Worm (Caenorhabditis elegans): ENCODE data around the gene Y45F10B.8.
"Not testable (repeated sequence)": the region's sequence is repeated elsewhere in the genome, so short reads cannot be mapped to it uniquely, and the experiment has no call there.

Gene Y45F10B.8

ce11 chrIV:13582909-13583308 is 4.8 kb upstream of the Y45F10B.8 start, which contains the start of gene sru-12:
sru-12 (plus strand) TSS chrIV:13583209.
- TF ChIP-seq W03F9.2 (tag; optimal IDR thresholded peaks at IDR 0.05) (no peak), him-1 (tag; optimal IDR thresholded peaks at IDR 0.05) (no peak), dao-5 (tag; optimal IDR thresholded peaks at IDR 0.05) (no peak)

ce11 chrIV:13578953-13579352 is 879 bp upstream of the Y45F10B.8 start, which contains the start of gene sru-16:
sru-16 (plus strand) TSS chrIV:13579253.
- TF ChIP-seq dao-5, W03F9.2, him-1 (tag; optimal IDR thresholded peaks at IDR 0.05): not testable (repeated sequence)

DNA sequence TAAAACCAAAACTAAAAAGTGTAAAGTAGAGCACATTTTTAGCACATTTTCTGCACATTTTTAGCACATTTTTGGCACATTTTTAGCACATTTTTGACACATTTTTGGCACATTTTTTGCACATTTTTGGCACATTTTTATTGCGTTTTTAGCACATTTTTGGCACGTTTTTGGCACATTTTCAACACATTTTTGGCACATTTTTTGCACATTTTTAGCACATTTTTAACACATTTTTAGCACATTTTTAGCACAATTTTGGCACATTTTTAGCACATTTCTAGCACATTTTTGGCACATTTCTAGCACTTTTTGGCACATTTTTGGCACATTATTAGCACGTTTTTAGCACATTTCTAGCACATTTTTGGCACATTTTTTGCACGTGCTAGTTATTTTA is 2.4 kb downstream of the Y45F10B.8 start:
- no peak for TF ChIP-seq W03F9.2 (tag; optimal IDR thresholded peaks at IDR 0.05)
- TF ChIP-seq dao-5 (tag; optimal IDR thresholded peaks at IDR 0.05) = no peak
- no peak for TF ChIP-seq him-1 (tag; optimal IDR thresholded peaks at IDR 0.05)

ce11 chrIV:13574733-13575132 is 3.3 kb downstream of the Y45F10B.8 start, which contains the start of gene srd-10:
srd-10 (plus strand) TSS chrIV:13575033.
- TF ChIP-seq him-1 (tag; optimal IDR thresholded peaks at IDR 0.05) = no peak
- TF ChIP-seq W03F9.2 (tag; optimal IDR thresholded peaks at IDR 0.05) = no peak
- TF ChIP-seq dao-5 (tag; optimal IDR thresholded peaks at IDR 0.05) = no peak

DNA sequence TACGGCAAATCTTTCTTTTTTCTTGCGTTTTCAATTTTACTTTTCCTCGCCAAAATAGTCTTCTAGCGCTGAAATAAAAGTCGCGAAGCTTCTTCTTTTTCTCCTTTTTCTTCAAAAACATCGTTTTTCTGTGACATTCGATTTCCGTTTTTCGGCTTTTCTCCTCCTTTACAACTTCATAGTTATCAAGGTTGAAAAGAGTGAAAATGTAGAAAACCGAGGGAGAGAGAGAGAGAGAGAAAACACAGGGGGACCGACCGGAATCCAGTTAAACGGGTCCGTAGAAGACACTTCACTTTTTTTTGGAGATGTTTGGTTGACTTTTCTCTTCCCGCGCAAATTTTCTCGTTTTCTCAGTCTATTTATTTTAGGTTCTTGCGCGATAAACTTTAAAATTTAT is 13.8 kb downstream of the Y45F10B.8 start:
- no peak for TF ChIP-seq W03F9.2 (tag; optimal IDR thresholded peaks at IDR 0.05)
- TF ChIP-seq dao-5 (tag; optimal IDR thresholded peaks at IDR 0.05) = no peak
- no peak for TF ChIP-seq him-1 (tag; optimal IDR thresholded peaks at IDR 0.05)

ce11 chrIV:13561629-13562028 is 16.4 kb downstream of the Y45F10B.8 start, which contains the start of the genes Y45F10B.13 and qui-1:
Y45F10B.13 (minus strand) TSS chrIV:13561729.
qui-1 (plus strand) TSS chrIV:13561861.
- no peak for TF ChIP-seq him-1 (tag; optimal IDR thresholded peaks at IDR 0.05)
- no peak for TF ChIP-seq dao-5 (tag; optimal IDR thresholded peaks at IDR 0.05)
- no peak for TF ChIP-seq W03F9.2 (tag; optimal IDR thresholded peaks at IDR 0.05)

DNA sequence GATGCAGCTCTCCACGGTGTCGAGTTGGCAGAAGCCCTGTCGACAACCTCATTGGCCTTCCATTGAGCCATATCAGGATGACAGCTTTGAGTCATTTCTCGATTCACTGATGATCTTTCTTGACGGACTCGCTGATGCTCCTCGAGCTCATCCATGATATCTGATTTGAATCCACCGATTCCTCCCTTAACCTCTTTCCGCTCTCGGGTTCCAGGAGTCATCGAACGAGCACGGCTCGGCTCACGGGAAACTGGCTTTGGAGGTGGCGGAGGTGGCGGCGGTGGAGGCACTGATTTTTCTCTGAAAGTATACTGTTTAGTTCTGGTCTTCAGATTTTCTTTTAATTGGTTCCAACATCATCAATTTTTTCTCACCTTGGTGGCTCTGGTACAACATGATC is 19.1 kb downstream of the Y45F10B.8 start:
- TF ChIP-seq him-1 (tag; optimal IDR thresholded peaks at IDR 0.05) (no peak), dao-5 (tag; optimal IDR thresholded peaks at IDR 0.05) (no peak), W03F9.2 (tag; optimal IDR thresholded peaks at IDR 0.05) (no peak)

ce11 chrIV:13557393-13557792 is 20.7 kb downstream of the Y45F10B.8 start:
- TF ChIP-seq dao-5 (tag; optimal IDR thresholded peaks at IDR 0.05) (no peak), W03F9.2 (tag; optimal IDR thresholded peaks at IDR 0.05) (no peak), him-1 (tag; optimal IDR thresholded peaks at IDR 0.05) (no peak)

DNA sequence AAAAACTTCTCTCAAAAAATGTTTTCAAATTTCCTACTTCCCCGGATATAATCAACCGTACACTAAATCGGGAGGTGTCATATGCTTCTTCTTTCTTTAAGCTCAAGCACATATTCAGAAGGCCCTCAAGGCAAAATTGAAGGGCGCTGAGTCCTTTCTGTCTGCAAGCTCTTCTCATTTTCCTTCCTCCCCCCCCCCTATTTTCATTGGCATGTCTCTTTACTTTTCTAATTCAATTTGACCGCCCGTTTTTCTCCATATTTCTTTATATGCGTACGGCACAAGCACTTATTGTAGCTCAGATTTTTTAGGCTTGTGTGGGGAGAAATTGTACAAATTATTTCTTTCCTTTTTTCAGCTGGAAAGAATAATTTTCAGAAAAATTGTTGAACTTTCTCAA is 22.6 kb downstream of the Y45F10B.8 start:
- TF ChIP-seq W03F9.2 (tag; optimal IDR thresholded peaks at IDR 0.05) = no peak
- TF ChIP-seq dao-5 (tag; optimal IDR thresholded peaks at IDR 0.05) = no peak
- TF ChIP-seq him-1 (tag; optimal IDR thresholded peaks at IDR 0.05) = no peak

ce11 chrIV:13554350-13554749 is 23.7 kb downstream of the Y45F10B.8 start:
- no peak for TF ChIP-seq W03F9.2 (tag; optimal IDR thresholded peaks at IDR 0.05)
- TF ChIP-seq him-1 (tag; optimal IDR thresholded peaks at IDR 0.05) = no peak
- TF ChIP-seq dao-5 (tag; optimal IDR thresholded peaks at IDR 0.05) = no peak

ce11 chrIV:13549350-13549749 is 28.7 kb downstream of the Y45F10B.8 start:
- TF ChIP-seq dao-5 (tag; optimal IDR thresholded peaks at IDR 0.05) = no peak
- TF ChIP-seq W03F9.2 (tag; optimal IDR thresholded peaks at IDR 0.05) = no peak
- no peak for TF ChIP-seq him-1 (tag; optimal IDR thresholded peaks at IDR 0.05)

- no peak for TF ChIP-seq him-1 (tag; optimal IDR thresholded peaks at IDR 0.05)
- TF ChIP-seq W03F9.2 (tag; optimal IDR thresholded peaks at IDR 0.05) = no peak
- TF ChIP-seq dao-5 (tag; optimal IDR thresholded peaks at IDR 0.05) = no peak
Observed at ce11 chrIV:13548188-13548587, 29.9 kb downstream of the Y45F10B.8 start, which contains the start of gene F52G2.3. F52G2.3 (minus strand) TSS chrIV:13548230.

DNA sequence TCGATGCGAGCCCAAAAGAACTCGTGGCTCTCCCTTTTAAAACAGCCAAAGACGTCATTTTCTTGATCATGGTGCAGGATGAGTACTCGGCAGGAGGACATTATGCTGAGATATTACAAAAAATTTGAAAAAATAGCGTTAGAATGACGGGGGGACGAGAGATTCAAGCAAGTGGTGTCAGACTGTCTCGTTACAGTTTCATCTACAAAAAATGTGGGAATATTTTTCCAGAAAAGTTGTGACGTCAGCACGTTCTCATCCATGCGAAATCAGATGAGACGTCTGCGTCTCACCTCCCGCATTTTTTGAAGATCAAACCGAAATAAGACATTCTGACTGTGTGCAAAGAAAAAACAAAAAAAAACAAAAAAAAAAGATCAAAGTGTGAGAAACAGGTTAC is 37.9 kb downstream of the Y45F10B.8 start, which contains the start of gene rsd-2:
Gene rsd-2 (minus strand): TSS at position 101 of the 400 bp plus-strand sequence.
- TF ChIP-seq dao-5 (tag; optimal IDR thresholded peaks at IDR 0.05) (no peak), W03F9.2 (tag; optimal IDR thresholded peaks at IDR 0.05) (no peak), him-1 (tag; optimal IDR thresholded peaks at IDR 0.05) (no peak)

DNA sequence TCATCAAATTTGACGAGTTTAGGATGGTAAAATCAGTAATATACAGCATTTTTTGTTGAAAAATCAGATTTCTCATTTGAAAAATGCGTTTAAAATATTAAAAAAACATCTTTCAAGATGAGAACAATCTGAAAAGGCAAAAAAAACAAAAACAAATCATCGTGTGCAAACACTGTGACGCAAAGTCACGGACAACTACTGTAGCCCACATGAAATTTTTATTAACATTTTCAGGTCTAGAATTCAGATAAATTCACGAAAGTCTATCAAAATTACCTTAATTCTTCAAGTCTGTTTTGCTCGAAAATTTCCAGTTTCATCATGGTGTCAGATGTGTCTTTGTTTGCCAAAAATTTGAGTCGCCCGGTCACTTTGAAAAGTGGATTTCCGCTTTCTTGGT is 39.2 kb downstream of the Y45F10B.8 start:
- TF ChIP-seq dao-5 (tag; optimal IDR thresholded peaks at IDR 0.05) (no peak), W03F9.2 (tag; optimal IDR thresholded peaks at IDR 0.05) (no peak), him-1 (tag; optimal IDR thresholded peaks at IDR 0.05) (no peak)
